Worm (Caenorhabditis elegans) whole organism, mixed stage, embryonic: Measurements from ENCODE around the gene M03C11.1.

Source experiments
- mep-1 ChIP-seq: fragments of 150-350 bp; optimal IDR thresholded peaks from 2 replicates; lab custom pipeline; 2017; ENCODE audit warnings: missing biosample characterization, missing genetic modification reagents, missing genetic modification characterization, inconsistent platforms
- pha-4 ChIP-seq: fragments of 150-350 bp; optimal IDR thresholded peaks from 2 replicates; lab custom pipeline; 2018; ENCODE audit warnings: missing biosample characterization, missing genetic modification reagents, missing genetic modification characterization
- ztf-11 ChIP-seq: fragments of 150-350 bp; optimal IDR thresholded peaks from 2 replicates; lab custom pipeline; 2014; ENCODE audit warnings: missing biosample characterization, missing genetic modification characterization

ce11 chrIII:10364656-10365055 lies 31.2 kb downstream of the M03C11.1 start, which contains the start of gene tbc-8:
- TF ChIP-seq ztf-11 (no peak), mep-1 (tag; lab: Kevin White, UChicago) (no peak), pha-4 (no peak)
